Fruit fly (Drosophila melanogaster) whole organism, wandering third instar larva: Measurements from ENCODE around the gene PIG-C.

Source experiments
- HLH106 ChIP-seq: fragments of 200-800 bp; optimal IDR thresholded peaks from 3 replicates; lab custom pipeline; 2019; ENCODE audit warnings: missing biosample characterization, mild to moderate bottlenecking, missing genetic modification characterization, moderate library complexity
- Hnf4 ChIP-seq: fragments of 200-800 bp; sonication (Bioruptor generic); optimal IDR thresholded peaks from 2 replicates; lab custom pipeline; 2016; ENCODE audit warnings: missing biosample characterization, mild to moderate bottlenecking, missing genetic modification characterization
- Hr78 ChIP-seq: fragments of >200 bp; optimal IDR thresholded peaks from 2 replicates; lab custom pipeline; 2017; ENCODE audit warnings: missing biosample characterization, missing genetic modification characterization
- Rel ChIP-seq, 2 experiments: fragments of 200-800 bp; sonication (Bioruptor generic) in 1 of 2; optimal IDR thresholded peaks; 2 replicates in 1 of 2; 3 replicates in 1 of 2; lab custom pipeline; 2016 to 2019; ENCODE audit warnings: mild to moderate bottlenecking in 2 of 2, missing biosample characterization in 2 of 2, missing genetic modification characterization in 2 of 2, moderate library complexity in 1 of 2
- Vsx2 ChIP-seq: fragments of 200-300, 225-300 bp; sonication (Bioruptor generic); optimal IDR thresholded peaks from 2 replicates; lab custom pipeline; 2018; ENCODE audit warnings: missing biosample characterization, missing genetic modification characterization; ENCODE audit not compliant: partially characterized antibody
- dl ChIP-seq, 2 experiments: fragments of 175-275, 200-275 bp in 1 of 2; fragments of 200-275 bp in 1 of 2; sonication (Bioruptor generic); optimal IDR thresholded peaks; lab custom pipeline; 2018; ENCODE audit warnings: mild to moderate bottlenecking in 2 of 2, missing biosample characterization in 2 of 2, missing genetic modification characterization in 2 of 2, moderate library complexity in 2 of 2; ENCODE audit not compliant: partially characterized antibody in 2 of 2, insufficient read depth in 1 of 2
- lola ChIP-seq: fragments of >200 bp; optimal IDR thresholded peaks from 2 replicates; lab custom pipeline; 2017; ENCODE audit warnings: missing biosample characterization, missing genetic modification characterization
- psq ChIP-seq: fragments of 200-800 bp; sonication (Bioruptor generic); optimal IDR thresholded peaks from 3 replicates; lab custom pipeline; 2017; ENCODE audit warnings: missing biosample characterization, mild to moderate bottlenecking, missing genetic modification characterization, moderate library complexity
- usp ChIP-seq: fragments of >200 bp; optimal IDR thresholded peaks from 2 replicates; lab custom pipeline; 2017; ENCODE audit warnings: missing biosample characterization, missing genetic modification characterization

DNA sequence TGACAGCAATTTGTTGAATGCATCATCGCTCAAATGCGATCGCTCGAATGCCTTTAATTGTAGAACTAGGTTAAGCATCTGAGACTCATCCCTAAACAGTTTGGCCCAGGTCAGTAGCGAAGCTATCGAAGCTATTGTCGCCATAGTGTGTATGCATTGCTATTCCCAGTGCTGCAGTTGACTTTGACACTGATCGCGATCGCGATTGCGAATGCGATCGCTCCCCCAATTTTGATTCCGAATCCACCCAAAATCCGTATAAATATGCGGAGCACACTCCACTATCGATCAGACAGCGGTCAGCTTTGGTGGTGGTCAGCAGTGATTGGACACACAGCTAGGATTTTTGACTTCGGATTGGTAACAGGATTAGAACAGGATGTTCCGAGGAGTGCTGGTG, 10.7 kb upstream of the PIG-C start, which contains the start of gene CG14961:
- TF ChIP-seq Vsx2 (no peak), psq (GFP tag; lab: Kevin White, UChicago) (no peak), dl (GFP tag; optimal IDR thresholded peaks at IDR 0.05; lab: Kevin White, UChicago; ENCODE audit: insufficient read depth in 1 of 2, partially characterized antibody in 2 of 2) (no peak), usp (GFP tag; lab: Kevin White, UChicago) (no peak), Hr78 (GFP tag; lab: Kevin White, UChicago) (no peak), HLH106 (no peak), lola (GFP tag; lab: Kevin White, UChicago) (no peak), Hnf4 (GFP tag; lab: Kevin White, UChicago) (no peak), Rel (GFP tag; optimal IDR thresholded peaks at IDR 0.05; lab: Kevin White, UChicago) (no peak), Rel (tag; optimal IDR thresholded peaks at IDR 0.05; lab: Kevin White, UChicago) (no peak)
